Fruit fly (Drosophila melanogaster) whole organism, prepupa: ENCODE results near the gene Qsox4.

Experiments
- CG11294 ChIP-seq: fragments of 200-800 bp; sonication (Bioruptor generic); IDR thresholded peaks from 2 replicates; pipeline ENCODE4 v1.3.6; 2022; ENCODE audit warnings: missing biosample characterization, missing genetic modification characterization
- CG11902 ChIP-seq: fragments of 200-800 bp; sonication (Bioruptor generic); optimal IDR thresholded peaks from 3 replicates; lab custom pipeline; 2016; ENCODE audit warnings: missing biosample characterization, missing genetic modification characterization
- CG15336 ChIP-seq: fragments of 200-800 bp; sonication (Bioruptor generic); IDR thresholded peaks from 2 replicates; pipeline ENCODE4 v1.3.6; 2022; ENCODE audit warnings: missing biosample characterization, missing genetic modification characterization
- CG1621 ChIP-seq: fragments of 200-800 bp; sonication (Bioruptor generic); optimal IDR thresholded peaks from 3 replicates; lab custom pipeline; 2018; ENCODE audit warnings: missing biosample characterization, mild to moderate bottlenecking, missing genetic modification characterization
- CG16779 ChIP-seq: fragments of 200-800 bp; sonication (Bioruptor generic); optimal IDR thresholded peaks from 3 replicates; lab custom pipeline; 2017; ENCODE audit warnings: missing biosample characterization, mild to moderate bottlenecking, missing genetic modification characterization
- CG3032 ChIP-seq: fragments of 200-800 bp; optimal IDR thresholded peaks from 2 replicates; lab custom pipeline; 2019; ENCODE audit warnings: missing biosample characterization, mild to moderate bottlenecking, missing genetic modification characterization, moderate library complexity
- CG31627 ChIP-seq: fragments of 200-800 bp; sonication (Bioruptor generic); optimal IDR thresholded peaks from 3 replicates; lab custom pipeline; 2016; ENCODE audit warnings: missing biosample characterization, missing genetic modification characterization
- CG34406 ChIP-seq: fragments of 200-800 bp; sonication (Bioruptor generic); optimal IDR thresholded peaks from 3 replicates; lab custom pipeline; 2016; ENCODE audit warnings: missing biosample characterization, missing genetic modification characterization
- CG3919 ChIP-seq: fragments of 200-800 bp; sonication (Bioruptor generic); optimal IDR thresholded peaks from 3 replicates; lab custom pipeline; 2016; ENCODE audit warnings: missing biosample characterization, missing genetic modification characterization
- CG4318 ChIP-seq: fragments of 200-800 bp; sonication (Bioruptor generic); optimal IDR thresholded peaks from 3 replicates; lab custom pipeline; 2017; ENCODE audit warnings: missing biosample characterization, mild to moderate bottlenecking, missing genetic modification characterization
- CG6276 ChIP-seq: fragments of 200-800 bp; sonication (Bioruptor generic); optimal IDR thresholded peaks from 2 replicates; lab custom pipeline; 2017; ENCODE audit warnings: missing biosample characterization, mild to moderate bottlenecking, missing genetic modification characterization
- CG6792 ChIP-seq: fragments of 200-800 bp; sonication (Bioruptor generic); optimal IDR thresholded peaks from 3 replicates; lab custom pipeline; 2016; ENCODE audit warnings: missing biosample characterization, missing genetic modification characterization
- CG6854 ChIP-seq: fragments of 200-800 bp; sonication (Bioruptor generic); optimal IDR thresholded peaks from 2 replicates; lab custom pipeline; 2017; ENCODE audit warnings: missing biosample characterization, mild to moderate bottlenecking, missing genetic modification characterization
- CG7368 ChIP-seq: fragments of 200-800 bp; sonication (Bioruptor generic); optimal IDR thresholded peaks from 3 replicates; lab custom pipeline; 2016; ENCODE audit warnings: missing biosample characterization, missing genetic modification characterization
- CG8119 ChIP-seq: fragments of 200-800 bp; sonication (Bioruptor generic); IDR thresholded peaks from 3 replicates; pipeline ENCODE4 v1.3.6; 2022; ENCODE audit warnings: missing biosample characterization, missing genetic modification characterization
- CG8319 ChIP-seq: fragments of 200-800 bp; sonication (Bioruptor generic); optimal IDR thresholded peaks from 3 replicates; lab custom pipeline; 2016; ENCODE audit warnings: missing biosample characterization, missing genetic modification characterization
- CG8632 ChIP-seq: fragments of 200-800 bp; sonication (Bioruptor generic); optimal IDR thresholded peaks from 3 replicates; lab custom pipeline; 2016; ENCODE audit warnings: missing biosample characterization, missing genetic modification characterization
- Eip75B ChIP-seq: fragments of 200-800 bp; sonication (Bioruptor generic); optimal IDR thresholded peaks from 3 replicates; lab custom pipeline; 2016; ENCODE audit warnings: missing biosample characterization, missing genetic modification characterization
- Eip78C ChIP-seq: fragments of 200-800 bp; sonication (Bioruptor generic); peaks from one replicate; lab custom pipeline; 2016; ENCODE audit warnings: missing biosample characterization, missing genetic modification characterization
- Ets21C ChIP-seq: fragments of 200-800 bp; sonication (Bioruptor generic); optimal IDR thresholded peaks from 3 replicates; lab custom pipeline; 2016; ENCODE audit warnings: missing biosample characterization, missing genetic modification characterization
- Hr39 ChIP-seq: fragments of 200-800 bp; sonication (Bioruptor generic); optimal IDR thresholded peaks from 2 replicates; lab custom pipeline; 2016; ENCODE audit warnings: missing biosample characterization, missing genetic modification characterization
- Hr4 ChIP-seq: fragments of 200-800 bp; sonication (Bioruptor generic); optimal IDR thresholded peaks from 3 replicates; lab custom pipeline; 2016; ENCODE audit warnings: missing biosample characterization, missing genetic modification characterization
- Lpt ChIP-seq: fragments of 200-800 bp; sonication (Bioruptor generic); optimal IDR thresholded peaks from 3 replicates; lab custom pipeline; 2016; ENCODE audit warnings: missing biosample characterization, missing genetic modification characterization
- OdsH ChIP-seq: fragments of 200-800 bp; sonication (Bioruptor generic); optimal IDR thresholded peaks from 3 replicates; lab custom pipeline; 2016; ENCODE audit warnings: missing biosample characterization, missing genetic modification characterization
- Sox102F ChIP-seq: fragments of 200-800 bp; sonication (Bioruptor generic); optimal IDR thresholded peaks from 2 replicates; lab custom pipeline; 2016; ENCODE audit warnings: missing biosample characterization, mild to moderate bottlenecking, missing genetic modification characterization
- Sox14 ChIP-seq: fragments of 200-800 bp; sonication (Bioruptor generic); optimal IDR thresholded peaks from 3 replicates; lab custom pipeline; 2016; ENCODE audit warnings: missing biosample characterization, missing genetic modification characterization
- Sox15 ChIP-seq: fragments of 200-800 bp; sonication (Bioruptor generic); optimal IDR thresholded peaks from 3 replicates; lab custom pipeline; 2016; ENCODE audit warnings: missing biosample characterization, missing genetic modification characterization
- achi ChIP-seq: fragments of 200-800 bp; sonication (Bioruptor generic); optimal IDR thresholded peaks from 3 replicates; lab custom pipeline; 2016; ENCODE audit warnings: missing biosample characterization, missing genetic modification characterization
- acj6 ChIP-seq: fragments of 200-800 bp; sonication (Bioruptor generic); optimal IDR thresholded peaks from 3 replicates; lab custom pipeline; 2016; ENCODE audit warnings: missing biosample characterization, missing genetic modification characterization
- cyc ChIP-seq: fragments of 200-800 bp; sonication (Bioruptor generic); optimal IDR thresholded peaks from 3 replicates; lab custom pipeline; 2016; ENCODE audit warnings: missing biosample characterization, missing genetic modification characterization
- dac ChIP-seq: fragments of 200-800 bp; sonication (Bioruptor generic); optimal IDR thresholded peaks from 2 replicates; lab custom pipeline; 2017; ENCODE audit warnings: missing biosample characterization, mild to moderate bottlenecking, missing genetic modification characterization
- dsx ChIP-seq: fragments of 200-800 bp; optimal IDR thresholded peaks from 3 replicates; lab custom pipeline; 2019; ENCODE audit warnings: missing biosample characterization, mild to moderate bottlenecking, missing genetic modification characterization, moderate library complexity; ENCODE audit not compliant: poor library complexity, severe bottlenecking
- eg ChIP-seq: fragments of 200-800 bp; sonication (Bioruptor generic); IDR thresholded peaks from 3 replicates; pipeline ENCODE4 v1.3.6; 2022; ENCODE audit warnings: missing biosample characterization, missing genetic modification characterization
- esn ChIP-seq: fragments of 200-800 bp; sonication (Bioruptor generic); optimal IDR thresholded peaks from 2 replicates; lab custom pipeline; 2016; ENCODE audit warnings: missing biosample characterization, mild to moderate bottlenecking, missing genetic modification characterization, moderate library complexity
- fd59A ChIP-seq: fragments of 200-800 bp; sonication (Bioruptor generic); optimal IDR thresholded peaks from 2 replicates; lab custom pipeline; 2017; ENCODE audit warnings: missing biosample characterization, mild to moderate bottlenecking, missing genetic modification characterization, missing genetic modification reagents
- fd85E ChIP-seq: fragments of 200-800 bp; sonication (Bioruptor generic); optimal IDR thresholded peaks from 3 replicates; lab custom pipeline; 2016; ENCODE audit warnings: missing biosample characterization, missing genetic modification characterization
- fkh ChIP-seq: fragments of 200-800 bp; sonication (Bioruptor generic); optimal IDR thresholded peaks from 3 replicates; lab custom pipeline; 2017; ENCODE audit warnings: missing biosample characterization, mild to moderate bottlenecking, missing genetic modification characterization, moderate library complexity
- lz ChIP-seq: fragments of 200-800 bp; sonication (Bioruptor generic); optimal IDR thresholded peaks from 3 replicates; lab custom pipeline; 2016; ENCODE audit warnings: missing biosample characterization, missing genetic modification characterization
- net ChIP-seq: fragments of 200-800 bp; sonication (Bioruptor generic); optimal IDR thresholded peaks from 3 replicates; lab custom pipeline; 2016; ENCODE audit warnings: missing biosample characterization, missing genetic modification characterization
- pdm3 ChIP-seq: fragments of 200-800 bp; sonication (Bioruptor generic); optimal IDR thresholded peaks from 3 replicates; lab custom pipeline; 2016; ENCODE audit warnings: missing biosample characterization, missing genetic modification characterization
- spab ChIP-seq: fragments of 200-800 bp; sonication (Bioruptor generic); optimal IDR thresholded peaks from 2 replicates; lab custom pipeline; 2017; ENCODE audit warnings: missing biosample characterization, mild to moderate bottlenecking, missing genetic modification characterization, missing genetic modification reagents
- ss ChIP-seq, 2 experiments: fragments of 200-800 bp; sonication (Bioruptor generic); optimal IDR thresholded peaks; 2 replicates in 1 of 2; 3 replicates in 1 of 2; lab custom pipeline; 2017 to 2018; ENCODE audit warnings: mild to moderate bottlenecking in 2 of 2, missing biosample characterization in 2 of 2, missing genetic modification characterization in 2 of 2, moderate library complexity in 1 of 2
- svp ChIP-seq: fragments of 200-800 bp; sonication (Bioruptor generic); peaks from one replicate; lab custom pipeline; 2016; ENCODE audit warnings: missing biosample characterization, missing genetic modification characterization
- topi ChIP-seq: fragments of 200-800 bp; sonication (Bioruptor generic); optimal IDR thresholded peaks from 3 replicates; lab custom pipeline; 2016; ENCODE audit warnings: missing biosample characterization, missing genetic modification characterization
- vri ChIP-seq: fragments of 200-800 bp; sonication (Bioruptor generic); optimal IDR thresholded peaks from 3 replicates; lab custom pipeline; 2016; ENCODE audit warnings: missing biosample characterization, mild to moderate bottlenecking, missing genetic modification characterization

Qsox4 gene

DNA sequence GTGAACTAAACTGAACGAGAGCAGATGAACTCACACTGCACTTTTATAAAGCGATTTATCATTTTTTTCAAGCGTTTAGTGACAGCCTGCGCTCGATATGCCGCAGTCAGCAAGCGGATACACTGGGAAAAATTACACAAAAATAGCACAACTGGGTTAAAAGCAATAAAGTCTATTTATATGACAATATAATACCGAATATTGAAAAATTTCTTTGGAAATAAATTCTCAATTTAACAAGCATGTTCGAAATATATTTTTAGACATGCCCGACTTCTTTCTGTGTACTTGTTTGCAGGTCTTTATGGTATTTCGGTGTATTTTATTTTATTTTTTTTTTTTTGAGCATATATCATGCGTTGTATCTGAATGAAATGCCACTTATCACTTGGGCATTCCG, 11.3 kb downstream of the Qsox4 start (continued):
- peak; percentile 63 for TF ChIP-seq CG8119 (GFP tag; lab: Robert Waterston, UW)
- peak; percentile 38 for TF ChIP-seq fd59A (GFP tag; lab: Kevin White, UChicago)
- TF ChIP-seq CG31627 (GFP tag; lab: Kevin White, UChicago), result peak; percentile 90
- peak; percentile 85 for TF ChIP-seq CG6792
- TF ChIP-seq ss (GFP tag; optimal IDR thresholded peaks at IDR 0.05; lab: Kevin White, UChicago), result peak in 1 of 2 experiments; percentile 75
- peak; percentile 56 for TF ChIP-seq eg (GFP tag; lab: Robert Waterston, UW)
- TF ChIP-seq CG1621 (tag; lab: Kevin White, UChicago), result peak; percentile 53
- TF ChIP-seq Sox14 (GFP tag; lab: Kevin White, UChicago), result peak; percentile 84
- peak; percentile 56 for TF ChIP-seq CG7368 (GFP tag; lab: Kevin White, UChicago)
- TF ChIP-seq CG11902 (GFP tag; lab: Kevin White, UChicago), result peak; percentile 67

- TF ChIP-seq CG3919 (GFP tag; lab: Kevin White, UChicago), result no peak
- TF ChIP-seq vri, result peak; percentile 65
- no peak for TF ChIP-seq Eip78C
- no peak for TF ChIP-seq CG6276
These were observed 12.3 kb downstream of the Qsox4 start for dm6 chr3R:23714852-23715251.

DNA sequence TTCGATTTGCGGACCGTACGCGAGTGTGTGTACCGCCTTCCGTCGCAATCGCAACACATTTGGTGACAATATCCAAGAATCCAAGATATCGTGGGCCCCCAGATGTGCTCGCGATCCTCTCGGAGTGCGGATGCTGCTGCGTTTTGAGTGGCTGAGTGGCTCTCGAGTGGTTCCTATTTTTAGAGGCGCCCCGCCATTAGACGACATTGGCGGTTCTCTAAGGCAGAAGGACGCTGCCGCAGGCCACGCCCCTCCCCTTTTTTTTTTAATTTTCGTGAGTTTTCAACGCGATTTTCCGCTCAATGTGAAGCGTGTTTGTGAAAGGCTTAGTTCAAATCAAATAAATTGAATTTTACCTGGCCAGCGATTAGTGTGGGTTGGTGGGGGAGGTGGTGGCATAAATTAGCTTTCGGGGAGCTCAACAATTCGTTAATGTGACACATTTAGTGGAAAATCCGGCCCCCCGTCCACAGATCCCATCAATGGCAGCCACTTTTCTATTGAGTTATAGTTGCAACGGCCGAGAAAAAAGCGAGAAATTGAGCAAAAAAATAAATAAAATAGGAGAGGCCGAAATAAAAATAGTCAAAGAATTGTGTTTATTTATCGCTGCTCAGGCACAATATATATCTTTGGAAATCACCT, 15.9 kb downstream of the Qsox4 start, which contains the start of gene nau:
Gene nau (minus strand): TSS at position 61 of the 645 bp plus-strand sequence.
- TF ChIP-seq CG16779 (no peak), fkh (GFP tag; lab: Kevin White, UChicago) (no peak), ss (GFP tag; optimal IDR thresholded peaks at IDR 0.05; lab: Kevin White, UChicago) (no peak), CG6792 (no peak), CG7368 (GFP tag; lab: Kevin White, UChicago) (no peak), dsx (GFP tag; lab: Kevin White, UChicago) (no peak), pdm3 (GFP tag; lab: Kevin White, UChicago) (no peak), Sox15 (no peak), net (GFP tag; lab: Kevin White, UChicago) (no peak), Ets21C (GFP tag; lab: Kevin White, UChicago) (no peak), Sox14 (GFP tag; lab: Kevin White, UChicago) (no peak), spab (GFP tag; lab: Kevin White, UChicago) (no peak), CG4318 (no peak), achi (GFP tag; lab: Kevin White, UChicago) (no peak), OdsH (GFP tag; lab: Kevin White, UChicago) (no peak), CG8319 (GFP tag; lab: Kevin White, UChicago) (no peak), CG1621 (tag; lab: Kevin White, UChicago) (no peak), Eip75B (GFP tag; lab: Kevin White, UChicago) (no peak), CG3032 (no peak), Hr4 (GFP tag; lab: Kevin White, UChicago) (no peak)
- TF ChIP-seq, all 60 proteins: peak for 0

DNA sequence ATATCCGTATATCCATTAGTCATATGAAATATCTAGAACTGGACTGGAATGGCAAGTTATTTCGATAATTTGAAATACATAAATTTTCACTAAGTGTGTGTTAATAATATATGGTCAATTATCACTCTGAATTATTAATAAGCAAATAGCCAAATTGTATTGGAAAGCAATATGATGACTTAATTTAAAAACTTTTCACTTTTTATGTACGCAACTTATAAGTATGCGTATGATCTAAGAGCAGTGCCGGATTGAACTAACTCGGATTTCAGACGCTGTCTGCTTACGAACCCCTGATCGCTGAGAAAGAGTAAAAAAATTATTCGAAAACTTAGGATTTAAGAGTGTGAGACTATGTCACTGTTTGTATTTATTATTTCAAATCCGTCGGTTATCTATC, 19.0 kb downstream of the Qsox4 start, which contains the start of gene CG10232:
Gene CG10232 (minus strand): TSS at position 101 of the 400 bp plus-strand sequence.
- no peak for TF ChIP-seq eg (GFP tag; lab: Robert Waterston, UW)

dm6 chr3R:23721936-23722335, 19.4 kb downstream of the Qsox4 start:
- TF ChIP-seq CG6854 (GFP tag; lab: Kevin White, UChicago) (no peak), Lpt (GFP tag; lab: Kevin White, UChicago) (no peak), fd85E (no peak), Sox102F (no peak), CG15336 (no peak), OdsH (GFP tag; lab: Kevin White, UChicago) (no peak), spab (GFP tag; lab: Kevin White, UChicago) (no peak), CG34406 (GFP tag; lab: Kevin White, UChicago) (no peak), CG11294 (GFP tag; lab: Robert Waterston, UW) (no peak), acj6 (GFP tag; lab: Kevin White, UChicago) (no peak), svp (peak; percentile 65), lz (GFP tag; lab: Kevin White, UChicago) (peak; percentile 18), esn (no peak), cyc (peak; percentile 7), Hr39 (GFP tag; lab: Kevin White, UChicago) (peak; percentile 13), dac (GFP tag; lab: Kevin White, UChicago) (no peak), topi (GFP tag; lab: Kevin White, UChicago) (no peak), CG8632 (GFP tag; lab: Kevin White, UChicago) (no peak)
